Worm (Caenorhabditis elegans) whole organism, young adult: ENCODE measurements around the gene srw-41.

Source experiments
- B0019.2 ChIP-seq: fragments of 200-800 bp; sonication (Bioruptor generic); conservative IDR thresholded peaks from 2 replicates; pipeline ENCODE4 v1.3.6; 2022; ENCODE audit warnings: missing genetic modification reagents, missing genetic modification characterization, missing compliant biosample characterization
- B0261.1 ChIP-seq: sonication (generic microtip); optimal IDR thresholded peaks from 2 replicates; lab custom pipeline; 2016; ENCODE audit warnings: mild to moderate bottlenecking, missing genetic modification characterization, moderate library complexity, missing compliant biosample characterization
- B0336.3 ChIP-seq: fragments of 200-800 bp; sonication (Bioruptor generic); IDR thresholded peaks from 2 replicates; pipeline ENCODE4 v1.3.6; 2022; ENCODE audit warnings: missing genetic modification characterization, missing compliant biosample characterization
- D2030.7 ChIP-seq: fragments of 200-800 bp; sonication (Bioruptor generic); IDR thresholded peaks from 2 replicates; pipeline ENCODE4 v1.3.6; 2022; ENCODE audit warnings: missing genetic modification reagents, missing genetic modification characterization, missing compliant biosample characterization
- F23B12.7 ChIP-seq: sonication (generic microtip); optimal IDR thresholded peaks from 2 replicates; lab custom pipeline; 2017; ENCODE audit warnings: missing genetic modification characterization, mild to moderate bottlenecking, missing compliant biosample characterization, antibody characterized with exemption, moderate library complexity; ENCODE audit not compliant: insufficient read depth
- F52B5.7 ChIP-seq: sonication (generic microtip); optimal IDR thresholded peaks from 2 replicates; lab custom pipeline; 2016; ENCODE audit warnings: mild to moderate bottlenecking, missing genetic modification characterization, missing compliant biosample characterization
- K12H6.12 ChIP-seq: fragments of 200-800 bp; sonication (Bioruptor generic); optimal IDR thresholded peaks from 2 replicates; lab custom pipeline; 2018; ENCODE audit warnings: mild to moderate bottlenecking, missing genetic modification characterization, missing compliant biosample characterization
- T26A5.8 ChIP-seq: sonication (generic microtip); optimal IDR thresholded peaks from 2 replicates; lab custom pipeline; 2016; ENCODE audit warnings: missing genetic modification characterization, missing compliant biosample characterization
- Y53G8AR.9 ChIP-seq: fragments of 200-800 bp; sonication (Bioruptor generic); conservative IDR thresholded peaks from 2 replicates; pipeline ENCODE4 v1.3.6; 2022; ENCODE audit warnings: missing genetic modification reagents, missing genetic modification characterization, missing compliant biosample characterization
- ZK185.1 ChIP-seq: sonication (generic microtip); optimal IDR thresholded peaks from 2 replicates; lab custom pipeline; 2016; ENCODE audit warnings: mild to moderate bottlenecking, missing genetic modification characterization, missing compliant biosample characterization; ENCODE audit not compliant: poor library complexity, severe bottlenecking
- aptf-3 ChIP-seq: fragments of 200-800 bp; sonication (Bioruptor generic); IDR thresholded peaks from 2 replicates; pipeline ENCODE4 v1.3.6; 2022; ENCODE audit warnings: missing genetic modification characterization, missing compliant biosample characterization
- athp-1 ChIP-seq: sonication (generic microtip); optimal IDR thresholded peaks from 2 replicates; lab custom pipeline; 2017; ENCODE audit warnings: mild to moderate bottlenecking, missing genetic modification characterization, missing compliant biosample characterization
- attf-5 ChIP-seq: fragments of 200-800 bp; sonication (Bioruptor generic); optimal IDR thresholded peaks from 2 replicates; lab custom pipeline; 2018; ENCODE audit warnings: mild to moderate bottlenecking, missing genetic modification characterization, missing compliant biosample characterization
- attf-6 ChIP-seq: fragments of 200-800 bp; sonication (Bioruptor generic); IDR thresholded peaks from 2 replicates; pipeline ENCODE4 v1.3.6; 2022; ENCODE audit warnings: missing genetic modification reagents, missing genetic modification characterization, missing compliant biosample characterization
- cebp-2 ChIP-seq: fragments of 200-800 bp; sonication (Bioruptor generic); IDR thresholded peaks from 2 replicates; pipeline ENCODE4 v1.3.6; 2022; ENCODE audit warnings: missing genetic modification characterization, missing compliant biosample characterization
- ceh-40 ChIP-seq: fragments of 200-800 bp; sonication (Bioruptor generic); IDR thresholded peaks from 2 replicates; pipeline ENCODE4 v1.3.6; 2022; ENCODE audit warnings: missing genetic modification characterization, missing compliant biosample characterization
- die-1 ChIP-seq: sonication (generic microtip); optimal IDR thresholded peaks from 2 replicates; lab custom pipeline; 2016; ENCODE audit warnings: missing genotype, mild to moderate bottlenecking, missing genetic modification characterization, missing compliant biosample characterization
- dox-1 ChIP-seq: fragments of 200-800 bp; sonication (Bioruptor generic); IDR thresholded peaks from 2 replicates; pipeline ENCODE4 v1.3.6; 2022; ENCODE audit warnings: missing genetic modification reagents, missing genetic modification characterization, missing compliant biosample characterization
- dpl-1 ChIP-seq: fragments of 150-350 bp; optimal IDR thresholded peaks from 2 replicates; lab custom pipeline; 2014; ENCODE audit warnings: missing biosample characterization, missing genetic modification reagents, missing genetic modification characterization
- egl-18 ChIP-seq: fragments of 200-800 bp; sonication (Bioruptor generic); IDR thresholded peaks from 2 replicates; pipeline ENCODE4 v1.3.6; 2022; ENCODE audit warnings: missing genetic modification reagents, missing genetic modification characterization, missing compliant biosample characterization
- egl-44 ChIP-seq: fragments of 200-800 bp; sonication (Bioruptor generic); IDR thresholded peaks from 2 replicates; pipeline ENCODE4 v1.3.6; 2022; ENCODE audit warnings: missing genetic modification reagents, missing genetic modification characterization, missing compliant biosample characterization
- ekl-4 ChIP-seq: fragments of 200-800 bp; sonication (Bioruptor generic); IDR thresholded peaks from 2 replicates; pipeline ENCODE4 v1.3.6; 2022; ENCODE audit warnings: missing genetic modification reagents, missing genetic modification characterization, missing compliant biosample characterization
- ets-4 ChIP-seq: fragments of 200-800 bp; sonication (Bioruptor generic); optimal IDR thresholded peaks from 2 replicates; lab custom pipeline; 2018; ENCODE audit warnings: mild to moderate bottlenecking, missing genetic modification characterization, missing compliant biosample characterization
- lag-1 ChIP-seq: fragments of 200-800 bp; sonication (Bioruptor generic); IDR thresholded peaks from 2 replicates; pipeline ENCODE4 v1.3.6; 2022; ENCODE audit warnings: missing genetic modification reagents, missing genetic modification characterization, missing compliant biosample characterization
- let-526 ChIP-seq: fragments of 200-800 bp; sonication (Bioruptor generic); IDR thresholded peaks from 2 replicates; pipeline ENCODE4 v1.3.6; 2022; ENCODE audit warnings: missing genetic modification reagents, missing genetic modification characterization, missing compliant biosample characterization
- lin-35 ChIP-seq, 3 experiments: fragments of 150-350 bp in 2 of 3; sonication (generic microtip) in 1 of 3; optimal IDR thresholded peaks; 2 replicates each; lab custom pipeline; 2014 to 2018; ENCODE audit warnings: missing biosample characterization in 3 of 3, missing genetic modification characterization in 3 of 3, missing genetic modification reagents in 3 of 3
- lin-40 ChIP-seq: sonication (generic microtip); optimal IDR thresholded peaks from 2 replicates; lab custom pipeline; 2016; ENCODE audit warnings: missing genetic modification characterization, mild to moderate bottlenecking, missing compliant biosample characterization, missing genotype, missing genetic modification reagents
- lin-54 ChIP-seq: fragments of 200-800 bp; sonication (Bioruptor generic); optimal IDR thresholded peaks from 2 replicates; lab custom pipeline; 2018; ENCODE audit warnings: mild to moderate bottlenecking, missing genetic modification characterization, missing compliant biosample characterization
- lir-1 ChIP-seq: fragments of 200-800 bp; sonication (Bioruptor generic); conservative IDR thresholded peaks from 2 replicates; pipeline ENCODE4 v1.3.6; 2022; ENCODE audit warnings: missing genetic modification reagents, missing genetic modification characterization, missing compliant biosample characterization
- madf-3 ChIP-seq: fragments of 200-800 bp; sonication (Bioruptor generic); IDR thresholded peaks from 2 replicates; pipeline ENCODE4 v1.3.6; 2022; ENCODE audit warnings: missing genetic modification reagents, missing genetic modification characterization, missing compliant biosample characterization
- mcd-1 ChIP-seq: fragments of 200-800 bp; sonication (Bioruptor generic); IDR thresholded peaks from 2 replicates; pipeline ENCODE4 v1.3.6; 2022; ENCODE audit warnings: missing genetic modification reagents, missing genetic modification characterization, missing compliant biosample characterization
- mes-4 ChIP-seq: sonication (generic microtip); optimal IDR thresholded peaks from 2 replicates; lab custom pipeline; 2016; ENCODE audit warnings: missing genotype, missing genetic modification characterization, missing compliant biosample characterization
- nfyb-1 ChIP-seq: fragments of 200-800 bp; sonication (Bioruptor generic); IDR thresholded peaks from 2 replicates; pipeline ENCODE4 v1.3.6; 2022; ENCODE audit warnings: missing genetic modification reagents, missing genetic modification characterization, missing compliant biosample characterization
- nhr-179 ChIP-seq: sonication (generic microtip); optimal IDR thresholded peaks from 2 replicates; lab custom pipeline; 2016; ENCODE audit warnings: mild to moderate bottlenecking, missing genetic modification characterization, missing compliant biosample characterization
- nhr-80 ChIP-seq: sonication (generic microtip); optimal IDR thresholded peaks from 2 replicates; lab custom pipeline; 2016; ENCODE audit warnings: missing genetic modification characterization, missing compliant biosample characterization
- pha-4 ChIP-seq: fragments of 150-350 bp; sonication (generic microtip); optimal IDR thresholded peaks from 2 replicates; lab custom pipeline; 2014; ENCODE audit warnings: missing biosample characterization, missing genetic modification reagents, missing genetic modification characterization
- rcor-1 ChIP-seq: fragments of 200-800 bp; sonication (Bioruptor generic); IDR thresholded peaks from 2 replicates; pipeline ENCODE4 v1.3.6; 2022; ENCODE audit warnings: missing genetic modification reagents, missing genetic modification characterization, missing compliant biosample characterization
- repo-1 ChIP-seq: sonication (generic microtip); optimal IDR thresholded peaks from 2 replicates; lab custom pipeline; 2017; ENCODE audit warnings: mild to moderate bottlenecking, missing genetic modification characterization, missing compliant biosample characterization
- rpc-1 ChIP-seq, 2 experiments: fragments of 150-350 bp in 1 of 2; sonication (generic microtip) in 1 of 2; optimal IDR thresholded peaks; 2 replicates each; lab custom pipeline; 2014 to 2018; ENCODE audit warnings: missing biosample characterization in 1 of 2, missing genetic modification characterization in 1 of 2, missing genetic modification reagents in 1 of 2, missing genotype in 1 of 2
- snpc-1.3 ChIP-seq: sonication (generic microtip); optimal IDR thresholded peaks from 2 replicates; lab custom pipeline; 2017; ENCODE audit warnings: missing genetic modification characterization, mild to moderate bottlenecking, missing compliant biosample characterization, antibody characterized with exemption, moderate library complexity, missing genotype, missing genetic modification reagents; ENCODE audit not compliant: insufficient read depth
- snpc-4 ChIP-seq, 5 experiments: fragments of 150-350 bp in 1 of 5; sonication (generic microtip) in 4 of 5; optimal IDR thresholded peaks; 2 replicates each; lab custom pipeline; 2014 to 2018; ENCODE audit warnings: missing genetic modification characterization in 5 of 5, missing biosample characterization in 3 of 5, antibody characterized with exemption in 2 of 5, mild to moderate bottlenecking in 2 of 5, missing compliant biosample characterization in 2 of 5, missing genotype in 2 of 5, moderate library complexity in 2 of 5, missing genetic modification reagents in 1 of 5
- somi-1 ChIP-seq: fragments of 200-800 bp; sonication (Bioruptor generic); optimal IDR thresholded peaks from 2 replicates; lab custom pipeline; 2018; ENCODE audit warnings: mild to moderate bottlenecking, missing genetic modification characterization, missing compliant biosample characterization
- tbx-9 ChIP-seq: sonication (generic microtip); optimal IDR thresholded peaks from 2 replicates; lab custom pipeline; 2016; ENCODE audit warnings: borderline replicate concordance, missing genetic modification characterization, inconsistent platforms, missing compliant biosample characterization
- unc-130 ChIP-seq: sonication (generic microtip); optimal IDR thresholded peaks from 2 replicates; lab custom pipeline; 2016; ENCODE audit warnings: missing genetic modification reagents, missing genetic modification characterization, missing compliant biosample characterization
- zfh-2 ChIP-seq: fragments of 200-800 bp; sonication (Bioruptor generic); conservative IDR thresholded peaks from 2 replicates; pipeline ENCODE4 v1.3.6; 2022; ENCODE audit warnings: missing genetic modification reagents, missing genetic modification characterization, missing compliant biosample characterization
- ztf-28 ChIP-seq: fragments of 200-800 bp; sonication (Bioruptor generic); IDR thresholded peaks from 2 replicates; pipeline ENCODE4 v1.3.6; 2022; ENCODE audit warnings: missing genetic modification reagents, missing genetic modification characterization, missing compliant biosample characterization
- ztf-3 ChIP-seq: fragments of 200-800 bp; sonication (Bioruptor generic); optimal IDR thresholded peaks from 2 replicates; lab custom pipeline; 2018; ENCODE audit warnings: mild to moderate bottlenecking, missing genetic modification characterization, missing compliant biosample characterization

Gene srw-41

DNA sequence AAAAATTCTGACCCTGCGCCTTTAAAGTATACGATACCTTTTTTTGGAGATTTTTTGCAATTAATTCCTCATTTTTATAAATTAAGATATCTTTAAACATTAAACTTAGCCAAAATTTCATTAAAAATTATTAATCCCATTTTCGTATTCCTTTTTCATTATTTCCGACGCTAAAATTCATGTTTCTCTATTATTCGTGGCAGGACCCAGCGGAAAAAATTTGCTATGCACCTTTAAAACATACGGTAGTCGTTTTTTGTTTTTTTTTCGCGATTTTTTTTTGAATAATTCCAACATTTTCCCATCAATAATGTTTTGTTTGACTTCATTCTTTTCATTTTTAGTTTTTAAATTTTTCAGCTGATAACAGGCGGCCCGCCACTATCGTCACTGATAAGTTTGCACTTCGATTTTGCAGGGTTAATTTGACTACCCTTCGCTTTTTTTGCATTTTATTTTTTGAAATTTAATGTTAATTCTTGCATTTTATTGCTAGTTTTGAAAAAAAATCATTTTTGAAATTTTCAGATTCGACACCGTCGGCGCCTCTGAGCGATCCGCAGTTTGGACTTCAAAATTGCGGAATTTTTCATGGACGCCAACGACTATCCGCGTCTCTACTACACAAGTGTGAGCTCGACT is 49.9 kb downstream of the srw-41 start, which contains the start of gene dkf-2 (continued):
- no peak for TF ChIP-seq nhr-179 (tag; lab: Kevin White, UChicago)
- no peak for TF ChIP-seq repo-1 (tag; lab: Kevin White, UChicago)
- TF ChIP-seq attf-6 = peak; percentile 78
- no peak for TF ChIP-seq aptf-3 (GFP tag; lab: Robert Waterston, UW)
- TF ChIP-seq athp-1 = no peak
- TF ChIP-seq unc-130 (GFP tag; lab: Kevin White, UChicago) = no peak
- TF ChIP-seq lin-35 (GFP tag; optimal IDR thresholded peaks at IDR 0.05; lab: Kevin White, UChicago) = no peak
- no peak for TF ChIP-seq madf-3 (GFP tag; lab: Robert Waterston, UW)
- no peak for TF ChIP-seq ZK185.1 (tag; lab: Kevin White, UChicago)
- TF ChIP-seq nhr-80 (tag; lab: Kevin White, UChicago) = no peak
- 0 out of 2 replicates have a peak, but pooled peaks have one; percentile 41 for TF ChIP-seq ekl-4
- 0 out of 2 replicates have a peak, but pooled peaks have one; percentile 20 for TF ChIP-seq mcd-1 (GFP tag; lab: Robert Waterston, UW)
- no peak for TF ChIP-seq Y53G8AR.9
- TF ChIP-seq lin-54 (GFP tag; lab: Kevin White, UChicago) = no peak
- no peak for TF ChIP-seq lin-40 (tag; lab: Kevin White, UChicago)
- TF ChIP-seq rcor-1 (GFP tag; lab: Robert Waterston, UW) = no peak
- TF ChIP-seq nfyb-1 (GFP tag; lab: Robert Waterston, UW) = no peak
- peak; percentile 21; the same call in 1 of the 2 replicates for TF ChIP-seq D2030.7 (GFP tag; lab: Robert Waterston, UW)
- TF ChIP-seq somi-1 (GFP tag; lab: Kevin White, UChicago) = no peak
- TF ChIP-seq let-526 (GFP tag; lab: Robert Waterston, UW) = no peak
- no peak for TF ChIP-seq B0261.1
- TF ChIP-seq pha-4 (tag; lab: Kevin White, UChicago) = no peak
- no peak for TF ChIP-seq F23B12.7 (tag; lab: Kevin White, UChicago)
- no peak for TF ChIP-seq die-1 (tag; lab: Kevin White, UChicago)
- no peak for TF ChIP-seq ets-4 (GFP tag; lab: Kevin White, UChicago)
- TF ChIP-seq dox-1 (GFP tag; lab: Robert Waterston, UW) = 0 out of 2 replicates have a peak, but pooled peaks have one; percentile 16
- no peak for TF ChIP-seq B0336.3 (GFP tag; lab: Robert Waterston, UW)
- no peak for TF ChIP-seq K12H6.12 (tag; lab: Kevin White, UChicago)
- no peak for TF ChIP-seq T26A5.8 (tag; lab: Kevin White, UChicago)
- TF ChIP-seq cebp-2 (GFP tag; lab: Robert Waterston, UW) = no peak
- no peak for TF ChIP-seq lir-1 (GFP tag; lab: Robert Waterston, UW)
- no peak for TF ChIP-seq egl-18
- TF ChIP-seq dpl-1 (GFP tag; lab: Kevin White, UChicago) = no peak
- no peak for TF ChIP-seq snpc-4 (GFP tag; optimal IDR thresholded peaks at IDR 0.05; lab: Kevin White, UChicago)
- TF ChIP-seq snpc-4 (tag; optimal IDR thresholded peaks at IDR 0.05; lab: Kevin White, UChicago) = peak in 2 of 4 experiments; percentile 17 to 19
- no peak for TF ChIP-seq tbx-9 (tag; lab: Kevin White, UChicago)
- TF ChIP-seq F52B5.7 = no peak
- TF ChIP-seq mes-4 (tag; lab: Kevin White, UChicago) = no peak
- TF ChIP-seq attf-5 = no peak
- no peak for TF ChIP-seq zfh-2 (GFP tag; lab: Robert Waterston, UW)
- no peak for TF ChIP-seq rpc-1 (optimal IDR thresholded peaks at IDR 0.05; lab: Kevin White, UChicago)
- TF ChIP-seq rpc-1 (tag; optimal IDR thresholded peaks at IDR 0.05; lab: Kevin White, UChicago) = no peak
- TF ChIP-seq egl-44 (GFP tag; lab: Robert Waterston, UW) = no peak
- TF ChIP-seq lag-1 (GFP tag; lab: Robert Waterston, UW) = no peak
- TF ChIP-seq B0019.2 (GFP tag; lab: Robert Waterston, UW) = no peak
- TF ChIP-seq ceh-40 (GFP tag; lab: Robert Waterston, UW) = no peak
- no peak for TF ChIP-seq ztf-3
- TF ChIP-seq snpc-1.3 = no peak
- no peak for TF ChIP-seq ztf-28 (GFP tag; lab: Robert Waterston, UW)
